Worm (Caenorhabditis elegans): ENCODE results near the gene Y59H11AR.3.

Y59H11AR.3 gene

DNA sequence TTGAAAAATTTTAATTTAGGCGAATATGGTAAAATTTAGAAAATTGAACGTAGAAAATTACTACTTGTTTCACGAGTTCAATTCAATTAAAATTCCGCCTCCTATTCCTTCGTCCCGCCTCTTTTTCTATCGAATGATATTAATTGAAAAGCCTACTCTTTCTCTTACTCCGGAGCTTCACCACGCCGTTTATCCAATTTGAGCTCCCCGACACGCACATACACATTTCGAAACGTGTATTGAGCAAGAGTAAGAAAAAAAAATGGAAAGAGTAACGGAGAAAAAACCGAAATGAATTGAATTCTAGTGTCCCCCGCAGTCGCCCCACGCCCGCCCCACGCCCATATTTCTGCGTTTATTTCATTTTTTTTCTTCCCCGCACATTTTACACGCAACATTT is 31.1 kb upstream of the Y59H11AR.3 start:
- no peak for TF ChIP-seq tra-4 (tag; optimal IDR thresholded peaks at IDR 0.05)
- no peak for TF ChIP-seq hmbx-1 (tag; optimal IDR thresholded peaks at IDR 0.05)
- TF ChIP-seq ceh-13 (GFP tag; optimal IDR thresholded peaks at IDR 0.05), result no peak
- TF ChIP-seq B0310.2 (tag; optimal IDR thresholded peaks at IDR 0.05), result no peak
- TF ChIP-seq pes-1 (GFP tag; IDR thresholded peaks at IDR 0.05), result no peak

DNA sequence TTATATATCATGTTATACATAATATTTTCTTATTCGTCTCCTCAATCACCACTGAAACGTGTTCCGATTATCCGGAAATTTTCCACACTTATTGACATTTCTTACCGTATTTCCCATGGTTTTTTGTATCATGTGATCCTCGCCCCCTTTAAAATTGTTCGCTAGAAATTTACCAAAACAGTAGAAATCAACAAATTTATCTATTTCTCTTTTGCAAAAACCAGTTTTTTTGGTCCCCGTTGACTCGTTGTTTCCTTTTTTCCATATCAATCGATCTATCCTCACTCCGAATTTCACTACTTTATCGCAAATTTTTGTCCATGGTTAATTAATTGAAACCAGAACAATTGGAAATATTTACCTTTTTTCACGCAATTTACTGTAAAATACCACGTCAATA is 30.5 kb upstream of the Y59H11AR.3 start:
- no peak for TF ChIP-seq sea-1 (GFP tag; conservative IDR thresholded peaks at IDR 0.05)
- no peak for TF ChIP-seq flt-1 (GFP tag; IDR thresholded peaks at IDR 0.05)
- TF ChIP-seq tbx-37 (GFP tag; conservative IDR thresholded peaks at IDR 0.05), result no peak
- TF ChIP-seq hnd-1 (tag; optimal IDR thresholded peaks at IDR 0.05), result no peak
- no peak for TF ChIP-seq tra-4 (tag; optimal IDR thresholded peaks at IDR 0.05)

DNA sequence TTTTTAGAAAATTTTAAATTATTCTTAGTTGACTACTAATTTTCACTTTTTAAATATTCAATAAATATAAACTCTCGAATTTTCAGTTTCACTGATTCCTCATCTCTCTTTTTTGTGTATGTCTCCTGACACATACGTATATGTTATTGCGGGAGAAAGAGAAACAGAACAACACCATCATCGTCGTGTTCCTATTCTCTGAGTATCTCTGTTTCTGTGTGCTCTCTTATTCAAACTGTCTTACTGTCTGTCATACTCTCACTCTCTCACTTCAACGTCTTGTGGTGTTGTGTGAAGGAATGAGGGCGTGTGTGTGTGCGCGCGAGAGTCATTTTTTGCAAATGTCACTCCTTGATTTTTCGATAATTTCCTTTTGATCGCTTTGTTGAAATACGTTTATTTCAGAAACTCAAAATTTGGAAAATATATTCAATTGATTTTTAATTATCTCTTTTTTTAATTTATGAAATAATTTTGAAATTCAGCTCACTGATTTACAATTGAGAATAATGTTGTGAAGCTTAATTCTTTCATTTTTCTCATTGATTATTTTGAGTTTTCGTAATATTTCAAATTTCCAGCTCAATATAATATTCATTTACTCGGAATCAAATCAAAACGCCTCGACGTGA is 25.0 kb upstream of the Y59H11AR.3 start, which contains the start of gene lin-49:
TSS of gene lin-49 (plus strand) at position 582 of the 632 bp plus-strand sequence.
- TF ChIP-seq flt-1 (GFP tag; IDR thresholded peaks at IDR 0.05) (no peak), hnd-1 (tag; optimal IDR thresholded peaks at IDR 0.05) (no peak), pes-1 (GFP tag; IDR thresholded peaks at IDR 0.05) (no peak), B0310.2 (tag; optimal IDR thresholded peaks at IDR 0.05) (no peak), tra-4 (tag; optimal IDR thresholded peaks at IDR 0.05) (no peak), tbx-37 (GFP tag; conservative IDR thresholded peaks at IDR 0.05) (no peak), scrt-1 (GFP tag; IDR thresholded peaks at IDR 0.05) (no peak), ceh-36 (tag; optimal IDR thresholded peaks at IDR 0.05) (no peak), hmg-4 (GFP tag; optimal IDR thresholded peaks at IDR 0.05) (no peak), hmbx-1 (tag; optimal IDR thresholded peaks at IDR 0.05) (no peak), tbx-11 (GFP tag; IDR thresholded peaks at IDR 0.05) (no peak)

DNA sequence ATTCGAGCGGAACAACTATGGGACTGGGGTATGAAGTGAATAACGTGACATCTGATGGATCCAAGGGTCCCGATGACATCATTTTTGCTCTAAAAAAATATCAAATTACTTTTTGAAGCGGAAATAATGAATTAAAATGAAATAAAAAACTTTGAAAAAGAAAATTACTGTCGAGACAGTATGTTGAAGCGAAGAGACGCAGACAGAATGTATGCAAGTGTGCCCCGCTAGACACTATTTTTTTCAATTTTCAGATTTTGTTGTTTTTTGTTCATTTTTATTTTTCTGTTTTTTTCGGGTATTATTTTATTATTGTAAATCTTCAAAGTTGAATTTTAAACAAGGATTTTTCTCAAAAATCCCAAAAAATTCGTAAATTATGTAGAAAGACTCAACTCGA is 23.5 kb upstream of the Y59H11AR.3 start, which contains the start of gene F42A9.8:
TSS of gene F42A9.8 (minus strand) at position 88 of the 400 bp plus-strand sequence.
- no peak for TF ChIP-seq ceh-13 (GFP tag; optimal IDR thresholded peaks at IDR 0.05)
- no peak for TF ChIP-seq B0310.2 (tag; optimal IDR thresholded peaks at IDR 0.05)
- TF ChIP-seq F13C5.2 (tag; optimal IDR thresholded peaks at IDR 0.05), result no peak
- TF ChIP-seq tbx-11 (GFP tag; IDR thresholded peaks at IDR 0.05), result no peak
- no peak for TF ChIP-seq tbx-37 (GFP tag; conservative IDR thresholded peaks at IDR 0.05)
- no peak for TF ChIP-seq tra-4 (tag; optimal IDR thresholded peaks at IDR 0.05)
- TF ChIP-seq ceh-36 (tag; optimal IDR thresholded peaks at IDR 0.05), result no peak
- no peak for TF ChIP-seq hmg-4 (GFP tag; optimal IDR thresholded peaks at IDR 0.05)
- no peak for TF ChIP-seq sea-1 (GFP tag; conservative IDR thresholded peaks at IDR 0.05)

DNA sequence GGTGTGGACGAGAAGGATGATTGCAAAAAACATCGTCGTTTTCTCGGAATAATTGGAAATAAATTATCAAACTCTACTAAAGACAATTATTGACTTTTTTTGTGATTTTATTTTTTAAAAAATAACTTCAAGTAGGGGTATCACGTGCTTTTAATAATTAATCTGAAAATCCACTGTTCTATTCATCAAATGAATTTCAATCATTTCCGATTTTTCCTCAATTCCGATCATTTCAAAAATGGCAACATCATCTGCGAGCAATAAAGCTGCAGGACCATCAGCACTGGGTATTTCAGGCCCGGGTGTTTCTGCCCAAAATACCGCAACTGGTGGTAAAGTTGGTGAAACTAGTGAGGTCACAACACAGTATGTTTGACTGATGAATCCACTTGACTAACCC is 21.8 kb upstream of the Y59H11AR.3 start, which contains the start of the genes F42A9.7 and F42A9.3:
TSS of gene F42A9.7 (minus strand) at position 101 of the 400 bp plus-strand sequence.
TSS of gene F42A9.3 (plus strand) at position 214 of the 400 bp plus-strand sequence.
- TF ChIP-seq pes-1 (GFP tag; IDR thresholded peaks at IDR 0.05), result no peak
- no peak for TF ChIP-seq tra-4 (tag; optimal IDR thresholded peaks at IDR 0.05)
- no peak for TF ChIP-seq aly-1 (tag; optimal IDR thresholded peaks at IDR 0.05)
- TF ChIP-seq hmg-4 (GFP tag; optimal IDR thresholded peaks at IDR 0.05), result no peak
- no peak for TF ChIP-seq scrt-1 (GFP tag; IDR thresholded peaks at IDR 0.05)
- TF ChIP-seq ceh-36 (tag; optimal IDR thresholded peaks at IDR 0.05), result no peak
- no peak for TF ChIP-seq flt-1 (GFP tag; IDR thresholded peaks at IDR 0.05)
- TF ChIP-seq F13C5.2 (tag; optimal IDR thresholded peaks at IDR 0.05), result no peak
- no peak for TF ChIP-seq ceh-13 (GFP tag; optimal IDR thresholded peaks at IDR 0.05)
- TF ChIP-seq ets-7 (tag; optimal IDR thresholded peaks at IDR 0.05), result no peak
- TF ChIP-seq sea-1 (GFP tag; conservative IDR thresholded peaks at IDR 0.05), result no peak
- no peak for TF ChIP-seq hnd-1 (tag; optimal IDR thresholded peaks at IDR 0.05)
- no peak for TF ChIP-seq tbx-11 (GFP tag; IDR thresholded peaks at IDR 0.05)

DNA sequence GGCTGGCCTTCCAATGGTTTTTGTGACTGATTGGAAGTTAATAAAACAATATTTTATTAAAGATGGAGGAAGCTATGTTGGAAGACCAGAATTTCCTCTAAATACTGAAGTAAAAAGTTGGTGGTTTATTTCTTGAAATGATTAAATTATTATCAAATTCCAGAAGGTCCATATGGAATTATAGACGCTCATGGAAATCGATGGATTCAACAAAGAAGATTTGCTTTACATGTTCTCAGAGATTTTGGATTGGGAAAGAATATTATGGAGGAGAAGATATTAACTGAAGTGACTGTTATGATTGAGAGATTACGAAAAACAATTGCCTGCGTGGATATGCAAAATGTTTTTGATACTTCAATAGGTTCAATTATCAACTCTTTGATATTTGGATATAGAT is 20.1 kb upstream of the Y59H11AR.3 start:
- TF ChIP-seq B0310.2 (tag; optimal IDR thresholded peaks at IDR 0.05) (no peak), pes-1 (GFP tag; IDR thresholded peaks at IDR 0.05) (no peak), hmbx-1 (tag; optimal IDR thresholded peaks at IDR 0.05) (no peak), ceh-36 (tag; optimal IDR thresholded peaks at IDR 0.05) (no peak), ets-7 (tag; optimal IDR thresholded peaks at IDR 0.05) (no peak), tbx-37 (GFP tag; conservative IDR thresholded peaks at IDR 0.05) (no peak), tbx-11 (GFP tag; IDR thresholded peaks at IDR 0.05) (no peak), aly-1 (tag; optimal IDR thresholded peaks at IDR 0.05) (no peak), sea-1 (GFP tag; conservative IDR thresholded peaks at IDR 0.05) (no peak), tra-4 (tag; optimal IDR thresholded peaks at IDR 0.05) (no peak), F13C5.2 (tag; optimal IDR thresholded peaks at IDR 0.05) (no peak), flt-1 (GFP tag; IDR thresholded peaks at IDR 0.05) (no peak), scrt-1 (GFP tag; IDR thresholded peaks at IDR 0.05) (no peak), hmg-4 (GFP tag; optimal IDR thresholded peaks at IDR 0.05) (no peak), ama-1 (optimal IDR thresholded peaks at IDR 0.05) (no peak)

DNA sequence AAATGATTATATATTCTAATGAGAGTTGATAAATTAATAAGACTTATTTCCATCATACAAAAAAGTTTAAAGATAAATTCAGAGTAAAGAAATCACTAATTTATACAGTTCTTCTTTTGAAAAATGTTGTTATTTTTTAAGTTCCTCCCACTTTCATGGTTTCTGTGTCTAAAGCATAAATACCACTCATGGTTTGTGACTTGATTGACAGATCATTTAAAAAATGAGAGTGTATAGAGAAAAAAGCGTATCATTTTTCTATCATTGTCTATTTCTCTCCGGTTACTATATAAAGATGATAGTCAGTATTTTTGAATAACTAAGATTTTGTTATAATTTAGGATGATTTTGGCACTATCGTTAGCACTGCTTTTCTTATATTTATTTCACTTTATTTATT is 19.5 kb upstream of the Y59H11AR.3 start, which contains the start of gene cyp-33E3:
TSS of gene cyp-33E3 (plus strand) at position 316 of the 400 bp plus-strand sequence.
- no peak for TF ChIP-seq tbx-11 (GFP tag; IDR thresholded peaks at IDR 0.05)
- TF ChIP-seq ets-7 (tag; optimal IDR thresholded peaks at IDR 0.05), result no peak
- no peak for TF ChIP-seq tbx-37 (GFP tag; conservative IDR thresholded peaks at IDR 0.05)
- TF ChIP-seq pes-1 (GFP tag; IDR thresholded peaks at IDR 0.05), result no peak
- TF ChIP-seq tra-4 (tag; optimal IDR thresholded peaks at IDR 0.05), result no peak
- TF ChIP-seq hmg-4 (GFP tag; optimal IDR thresholded peaks at IDR 0.05), result no peak
- no peak for TF ChIP-seq hnd-1 (tag; optimal IDR thresholded peaks at IDR 0.05)
- TF ChIP-seq F13C5.2 (tag; optimal IDR thresholded peaks at IDR 0.05), result no peak
- no peak for TF ChIP-seq aly-1 (tag; optimal IDR thresholded peaks at IDR 0.05)
- TF ChIP-seq ceh-13 (GFP tag; optimal IDR thresholded peaks at IDR 0.05), result no peak
- TF ChIP-seq ceh-36 (tag; optimal IDR thresholded peaks at IDR 0.05), result no peak
- no peak for TF ChIP-seq B0310.2 (tag; optimal IDR thresholded peaks at IDR 0.05)
- no peak for TF ChIP-seq scrt-1 (GFP tag; IDR thresholded peaks at IDR 0.05)
- TF ChIP-seq hmbx-1 (tag; optimal IDR thresholded peaks at IDR 0.05), result no peak

All from whole organism, early embryonic.